Fruit fly (Drosophila melanogaster): ENCODE measurements around the gene Drsl4.

DNA sequence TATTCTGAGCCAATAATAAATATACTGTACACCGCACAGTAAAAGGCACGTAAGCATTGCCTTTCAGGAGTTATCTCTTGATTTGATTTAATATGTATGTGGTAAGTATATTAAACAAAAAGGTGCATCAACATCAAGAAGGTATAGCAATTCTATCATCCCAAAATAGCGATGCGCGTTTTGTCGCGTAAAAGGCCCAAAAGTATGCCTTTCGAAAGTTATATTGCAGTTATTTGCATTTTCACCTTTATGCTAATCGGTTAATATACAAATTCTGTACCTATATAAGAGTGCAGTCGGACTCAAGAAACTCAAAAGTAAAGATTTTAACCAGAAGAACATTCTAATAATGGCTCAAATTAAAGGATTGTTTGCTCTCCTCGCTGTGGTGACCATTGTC, at the start of gene Drsl4:
- TF ChIP-seq usp (GFP tag; optimal IDR thresholded peaks at IDR 0.05) (no peak), pan (optimal IDR thresholded peaks at IDR 0.05) (no peak), psq (optimal IDR thresholded peaks at IDR 0.05) (no peak), CG8478 (optimal IDR thresholded peaks at IDR 0.05) (no peak), Dll (optimal IDR thresholded peaks at IDR 0.05) (no peak), EcR (GFP tag; optimal IDR thresholded peaks at IDR 0.05) (no peak)
